Fruit fly (Drosophila melanogaster): ENCODE measurements around the gene rdgC.

dm6 chr3L:20295095-20295494 lies 47.2 kb downstream of the rdgC start, which contains the start of gene gogo:
- TF ChIP-seq CTCF (optimal IDR thresholded peaks at IDR 0.05) (no peak), CG8478 (optimal IDR thresholded peaks at IDR 0.05) (no peak)

All from S2 (cell line).